Fruit fly (Drosophila melanogaster) whole organism, embryonic: Measurements from ENCODE around the gene CG7408.

Source experiments
- Atf3 ChIP-seq: fragments of 200-800 bp; sonication (Bioruptor generic); optimal IDR thresholded peaks from 3 replicates; lab custom pipeline; 2016; ENCODE audit warnings: missing biosample characterization, missing genetic modification characterization
- B-H2 ChIP-seq: fragments of 200-800 bp; sonication (Bioruptor generic); optimal IDR thresholded peaks from 2 replicates; lab custom pipeline; 2018; ENCODE audit warnings: missing biosample characterization, mild to moderate bottlenecking, missing genetic modification characterization
- CG10147 ChIP-seq: fragments of 200-800 bp; sonication (Bioruptor generic); optimal IDR thresholded peaks from 2 replicates; lab custom pipeline; 2019; ENCODE audit warnings: missing biosample characterization, mild to moderate bottlenecking, missing genetic modification characterization, moderate library complexity
- CG10321 ChIP-seq: fragments of 200-800 bp; sonication (Bioruptor generic); IDR thresholded peaks from 2 replicates; pipeline ENCODE4 v1.3.6; 2022; ENCODE audit warnings: missing biosample characterization, missing genetic modification characterization
- CG11504 ChIP-seq: fragments of 200-800 bp; sonication (Bioruptor generic); optimal IDR thresholded peaks from 3 replicates; lab custom pipeline; 2019; ENCODE audit warnings: missing biosample characterization, mild to moderate bottlenecking, missing genetic modification characterization, moderate library complexity
- CG12769 ChIP-seq: fragments of 200-800 bp; sonication (Bioruptor generic); optimal IDR thresholded peaks from 2 replicates; lab custom pipeline; 2019; ENCODE audit warnings: missing biosample characterization, mild to moderate bottlenecking, missing genetic modification characterization, moderate library complexity
- CG14014 ChIP-seq: fragments of 200-800 bp; sonication (Bioruptor generic); IDR thresholded peaks from 2 replicates; pipeline ENCODE4 v1.3.6; 2022; ENCODE audit warnings: missing biosample characterization, missing genetic modification characterization
- CG15073 ChIP-seq: fragments of 200-800 bp; sonication (Bioruptor generic); optimal IDR thresholded peaks from 2 replicates; lab custom pipeline; 2016; ENCODE audit warnings: missing biosample characterization, missing genetic modification characterization
- CG15479 ChIP-seq: fragments of 200-800 bp; sonication (Bioruptor generic); optimal IDR thresholded peaks from 3 replicates; lab custom pipeline; 2019; ENCODE audit warnings: missing biosample characterization, mild to moderate bottlenecking, missing genetic modification characterization, moderate library complexity
- CG16863 ChIP-seq: fragments of 200-800 bp; sonication (Bioruptor generic); optimal IDR thresholded peaks from 3 replicates; lab custom pipeline; 2016; ENCODE audit warnings: missing biosample characterization, missing genetic modification characterization
- CG2116 ChIP-seq: fragments of 200-800 bp; sonication (Bioruptor generic); optimal IDR thresholded peaks from 3 replicates; lab custom pipeline; 2018; ENCODE audit warnings: missing biosample characterization, mild to moderate bottlenecking, missing genetic modification characterization
- CG34224 ChIP-seq: fragments of 200-800 bp; sonication (Bioruptor generic); IDR thresholded peaks from 3 replicates; pipeline ENCODE4 v1.3.6; 2022; ENCODE audit warnings: missing biosample characterization, missing genetic modification characterization; ENCODE audit not compliant: partially characterized antibody
- CG3995 ChIP-seq: fragments of 200-800 bp; sonication (Bioruptor generic); optimal IDR thresholded peaks from 3 replicates; lab custom pipeline; 2016; ENCODE audit warnings: missing biosample characterization, missing genetic modification characterization
- CG5953 ChIP-seq: fragments of 200-800 bp; sonication (Bioruptor generic); IDR thresholded peaks from 2 replicates; pipeline ENCODE4 v1.3.6; 2022; ENCODE audit warnings: missing biosample characterization, missing genetic modification characterization
- CG7372 ChIP-seq: fragments of 200-800 bp; sonication (Bioruptor generic); IDR thresholded peaks from 2 replicates; pipeline ENCODE4 v1.3.6; 2022; ENCODE audit warnings: missing biosample characterization, missing genetic modification characterization
- CG9797 ChIP-seq: fragments of 200-800 bp; sonication (Bioruptor generic); optimal IDR thresholded peaks from 3 replicates; lab custom pipeline; 2018; ENCODE audit warnings: missing biosample characterization, mild to moderate bottlenecking, missing genetic modification characterization
- CrebB ChIP-seq: fragments of 200-800 bp; sonication (Bioruptor generic); optimal IDR thresholded peaks from 3 replicates; lab custom pipeline; 2018; ENCODE audit warnings: missing biosample characterization, mild to moderate bottlenecking, missing genetic modification characterization
- Dad ChIP-seq: fragments of 200-800 bp; sonication (Bioruptor generic); optimal IDR thresholded peaks from 3 replicates; lab custom pipeline; 2016; ENCODE audit warnings: missing biosample characterization, missing genetic modification characterization
- Doc3 ChIP-seq: fragments of 200-800 bp; sonication (Bioruptor generic); IDR thresholded peaks from 3 replicates; pipeline ENCODE4 v1.3.6; 2022; ENCODE audit warnings: missing biosample characterization, missing genetic modification characterization; ENCODE audit not compliant: partially characterized antibody
- Dref ChIP-seq: fragments of 200-800 bp; sonication (Bioruptor generic); IDR thresholded peaks from 2 replicates; pipeline ENCODE4 v1.3.6; 2022; ENCODE audit warnings: missing biosample characterization, missing genetic modification characterization
- Drgx ChIP-seq: fragments of 200-800 bp; sonication (Bioruptor generic); IDR thresholded peaks from 2 replicates; pipeline ENCODE4 v1.3.6; 2022; ENCODE audit warnings: missing biosample characterization, missing genetic modification characterization
- Gsc ChIP-seq: fragments of 200-800 bp; sonication (Bioruptor generic); IDR thresholded peaks from 2 replicates; pipeline ENCODE4 v1.3.6; 2022; ENCODE audit warnings: missing biosample characterization, missing genetic modification characterization
- HLH4C ChIP-seq: fragments of 200-800 bp; sonication (Bioruptor generic); IDR thresholded peaks from 3 replicates; pipeline ENCODE4 v1.3.6; 2022; ENCODE audit warnings: missing biosample characterization, missing genetic modification characterization; ENCODE audit not compliant: partially characterized antibody
- HmgD ChIP-seq: fragments of 200-800 bp; sonication (Bioruptor generic); optimal IDR thresholded peaks from 3 replicates; lab custom pipeline; 2016; ENCODE audit warnings: missing biosample characterization, missing genetic modification characterization
- Lhr ChIP-seq: fragments of 200-800 bp; sonication (Bioruptor generic); optimal IDR thresholded peaks from 3 replicates; lab custom pipeline; 2017; ENCODE audit warnings: mild to moderate bottlenecking, missing biosample characterization, missing genetic modification reagents, missing genetic modification characterization
- Nf-YC ChIP-seq: fragments of 200-800 bp; optimal IDR thresholded peaks from 3 replicates; lab custom pipeline; 2019; ENCODE audit warnings: missing biosample characterization, mild to moderate bottlenecking, missing genetic modification characterization, moderate library complexity
- Ptx1 ChIP-seq: fragments of 200-800 bp; sonication (Bioruptor generic); IDR thresholded peaks from 2 replicates; pipeline ENCODE4 v1.3.6; 2022; ENCODE audit warnings: missing biosample characterization, missing genetic modification characterization
- TFAM ChIP-seq: fragments of 200-800 bp; sonication (Bioruptor generic); optimal IDR thresholded peaks from 2 replicates; lab custom pipeline; 2017; ENCODE audit warnings: missing biosample characterization, missing genetic modification characterization, inconsistent platforms
- Taf1 ChIP-seq: fragments of 200-800 bp; sonication (Bioruptor generic); IDR thresholded peaks from 2 replicates; pipeline ENCODE4 v1.3.6; 2022; ENCODE audit warnings: missing biosample characterization, missing genetic modification characterization
- Trl ChIP-seq, 3 experiments: fragments of >200 bp in 2 of 3; fragments of 200-800 bp in 1 of 3; sonication (Bioruptor generic) in 1 of 3; optimal IDR thresholded peaks; 2 replicates in 1 of 3; 3 replicates in 2 of 3; lab custom pipeline; 2016 to 2017; ENCODE audit warnings: missing biosample characterization in 1 of 3, missing genetic modification characterization in 1 of 3
- Xbp1 ChIP-seq: fragments of 200-800 bp; sonication (Bioruptor generic); optimal IDR thresholded peaks from 3 replicates; lab custom pipeline; 2016; ENCODE audit warnings: missing biosample characterization, mild to moderate bottlenecking, missing genetic modification characterization
- abd-A ChIP-seq: fragments of 200-800 bp; sonication (Bioruptor generic); optimal IDR thresholded peaks from 3 replicates; lab custom pipeline; 2019; ENCODE audit warnings: missing biosample characterization, mild to moderate bottlenecking, missing genetic modification characterization, moderate library complexity
- al ChIP-seq: fragments of 200-800 bp; sonication (Bioruptor generic); IDR thresholded peaks from 2 replicates; pipeline ENCODE4 v1.3.6; 2022; ENCODE audit warnings: missing biosample characterization, missing genetic modification characterization
- ato ChIP-seq: fragments of 200-800 bp; sonication (Bioruptor generic); IDR thresholded peaks from 2 replicates; pipeline ENCODE4 v1.3.6; 2022; ENCODE audit warnings: missing biosample characterization, missing genetic modification characterization; ENCODE audit not compliant: partially characterized antibody
- chm ChIP-seq: fragments of 200-800 bp; sonication (Bioruptor generic); IDR thresholded peaks from 2 replicates; pipeline ENCODE4 v1.3.6; 2022; ENCODE audit warnings: missing biosample characterization, missing genetic modification characterization
- disco-r ChIP-seq: fragments of 200-800 bp; sonication (Bioruptor generic); optimal IDR thresholded peaks from 2 replicates; lab custom pipeline; 2016; ENCODE audit warnings: missing biosample characterization, missing genetic modification characterization
- ewg ChIP-seq: fragments of 200-800 bp; sonication (Bioruptor generic); optimal IDR thresholded peaks from 3 replicates; lab custom pipeline; 2017; ENCODE audit warnings: mild to moderate bottlenecking, missing biosample characterization, missing genetic modification reagents, missing genetic modification characterization
- exex ChIP-seq: fragments of 200-800 bp; sonication (Bioruptor generic); optimal IDR thresholded peaks from 4 replicates; lab custom pipeline; 2018; ENCODE audit warnings: missing biosample characterization, mild to moderate bottlenecking, missing genetic modification characterization, moderate library complexity
- jing ChIP-seq: fragments of 200-800 bp; sonication (Bioruptor generic); optimal IDR thresholded peaks from 2 replicates; lab custom pipeline; 2018; ENCODE audit warnings: missing biosample characterization, mild to moderate bottlenecking, missing genetic modification characterization
- knrl ChIP-seq: fragments of 200-800 bp; sonication (Bioruptor generic); IDR thresholded peaks from 3 replicates; pipeline ENCODE4 v1.3.6; 2022; ENCODE audit warnings: missing biosample characterization, missing genetic modification characterization; ENCODE audit not compliant: partially characterized antibody
- ranshi ChIP-seq: fragments of 200-800 bp; sonication (Bioruptor generic); IDR thresholded peaks from 2 replicates; pipeline ENCODE4 v1.3.6; 2022; ENCODE audit warnings: missing biosample characterization, missing genetic modification characterization
- scrt ChIP-seq: fragments of 200-800 bp; sonication (Bioruptor generic); optimal IDR thresholded peaks from 2 replicates; lab custom pipeline; 2018; ENCODE audit warnings: missing biosample characterization, mild to moderate bottlenecking, missing genetic modification characterization, moderate library complexity
- sens-2 ChIP-seq: fragments of 200-800 bp; sonication (Bioruptor generic); IDR thresholded peaks from 2 replicates; pipeline ENCODE4 v1.3.6; 2022; ENCODE audit warnings: missing biosample characterization, missing genetic modification characterization
- sqz ChIP-seq: fragments of 200-800 bp; sonication (Bioruptor generic); optimal IDR thresholded peaks from 3 replicates; lab custom pipeline; 2018; ENCODE audit warnings: missing biosample characterization, mild to moderate bottlenecking, missing genetic modification characterization
- ssp ChIP-seq: fragments of 200-800 bp; sonication (Bioruptor generic); IDR thresholded peaks from 2 replicates; pipeline ENCODE4 v1.3.6; 2022; ENCODE audit warnings: missing biosample characterization, missing genetic modification characterization
- tll ChIP-seq, 2 experiments: fragments of 200-800 bp in 1 of 2; fragments of >200 bp in 1 of 2; sonication (Bioruptor generic) in 1 of 2; optimal IDR thresholded peaks; 2 replicates each; lab custom pipeline; 2017 to 2019; ENCODE audit warnings: missing biosample characterization in 2 of 2, missing genetic modification characterization in 2 of 2, mild to moderate bottlenecking in 1 of 2, moderate library complexity in 1 of 2
- unc-4 ChIP-seq: fragments of 200-800 bp; sonication (Bioruptor generic); IDR thresholded peaks from 2 replicates; pipeline ENCODE4 v1.3.6; 2022; ENCODE audit warnings: missing biosample characterization, missing genetic modification characterization; ENCODE audit not compliant: partially characterized antibody
- wor ChIP-seq: fragments of 200-800 bp; sonication (Bioruptor generic); IDR thresholded peaks from 2 replicates; pipeline ENCODE4 v1.3.6; 2022; ENCODE audit warnings: missing biosample characterization, missing genetic modification characterization

CG7408 gene

DNA sequence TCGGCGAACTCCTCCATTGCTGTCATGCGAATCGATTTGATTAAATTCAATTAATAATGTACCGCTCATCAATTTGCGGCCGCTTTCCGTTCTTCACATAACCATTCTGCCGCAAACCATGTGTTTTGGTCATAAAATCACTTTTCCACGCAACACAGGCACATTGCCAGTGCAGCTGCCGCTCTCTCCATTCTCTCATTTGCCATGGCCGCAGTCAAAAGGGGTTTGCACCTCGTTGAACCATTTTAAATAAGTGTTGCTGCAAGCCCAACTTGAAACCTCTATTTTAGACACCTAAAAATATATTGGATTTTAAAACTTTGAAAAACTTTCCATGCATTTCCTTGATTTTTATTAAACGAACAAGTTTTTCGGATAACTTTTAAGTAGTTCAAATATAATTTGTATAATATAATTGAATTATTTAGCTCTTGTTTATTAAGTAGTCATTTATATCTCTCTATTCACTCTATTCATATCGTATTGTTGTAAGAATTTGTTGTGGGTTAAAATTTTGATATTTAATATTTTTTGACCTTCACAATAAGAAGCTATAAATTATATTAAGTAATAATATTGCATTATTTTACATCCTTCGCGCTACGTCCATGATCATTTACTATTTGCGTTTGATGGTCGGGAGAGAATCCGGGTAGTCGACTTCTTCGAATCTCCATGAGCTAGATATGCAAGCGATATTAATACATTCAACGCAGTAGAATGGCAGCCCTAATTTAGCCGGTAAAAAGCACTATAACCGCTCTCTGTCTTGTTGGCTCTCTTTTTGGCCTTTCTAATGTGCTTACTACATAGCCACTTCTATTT, 22.0 kb upstream of the CG7408 start, which contains the start of gene CG5535 (continued):
- TF ChIP-seq knrl (GFP tag; lab: Robert Waterston, UW) (no peak), ranshi (GFP tag; lab: Robert Waterston, UW) (peak; percentile 48), Doc3 (GFP tag; lab: Robert Waterston, UW) (no peak), CG15073 (GFP tag; lab: Kevin White, UChicago) (no peak), chm (GFP tag; lab: Robert Waterston, UW) (peak; percentile 79), CG5953 (GFP tag; lab: Robert Waterston, UW) (peak; percentile 74), HLH4C (GFP tag; lab: Robert Waterston, UW) (no peak), sqz (no peak), tll (GFP tag; optimal IDR thresholded peaks at IDR 0.05; lab: Kevin White, UChicago) (peak in 1 of 2 experiments; percentile 6), CG9797 (no peak), Dref (no peak), CG7372 (GFP tag; lab: Robert Waterston, UW) (peak; percentile 52; the same call in 1 of the 2 replicates), ewg (GFP tag; lab: Kevin White, UChicago) (peak; percentile 63), CG10147 (GFP tag; lab: Kevin White, UChicago) (peak; percentile 86), disco-r (GFP tag; lab: Kevin White, UChicago) (no peak), CG3995 (GFP tag; lab: Kevin White, UChicago) (no peak), wor (GFP tag; lab: Robert Waterston, UW) (0 out of 2 replicates have a peak, but pooled peaks have one; percentile 51), scrt (peak; percentile 43), B-H2 (GFP tag; lab: Kevin White, UChicago) (peak; percentile 0), Gsc (GFP tag; lab: Robert Waterston, UW) (no peak), CG15479 (GFP tag; lab: Kevin White, UChicago) (no peak), CG11504 (tag; lab: Kevin White, UChicago) (peak; percentile 90), CrebB (no peak), unc-4 (GFP tag; lab: Robert Waterston, UW) (no peak), TFAM (no peak), jing (GFP tag; lab: Kevin White, UChicago) (no peak), al (GFP tag; lab: Robert Waterston, UW) (peak; percentile 40; the same call in 1 of the 2 replicates), Atf3 (peak; percentile 3), sens-2 (GFP tag; lab: Robert Waterston, UW) (no peak), CG2116 (GFP tag; lab: Kevin White, UChicago) (peak; percentile 32), CG14014 (peak; percentile 80), CG10321 (GFP tag; lab: Robert Waterston, UW) (no peak), CG12769 (peak; percentile 75), Dad (GFP tag; lab: Kevin White, UChicago) (no peak), CG34224 (GFP tag; lab: Robert Waterston, UW) (0 out of 3 replicates have a peak, but pooled peaks have one; percentile 14), ssp (GFP tag; lab: Robert Waterston, UW) (peak; percentile 34; the same call in 1 of the 2 replicates), ato (no peak), Drgx (peak; percentile 59), exex (tag; lab: Kevin White, UChicago) (peak; percentile 24), Xbp1 (GFP tag; lab: Kevin White, UChicago) (peak; percentile 74), HmgD (GFP tag; lab: Kevin White, UChicago) (no peak), Ptx1 (GFP tag; lab: Robert Waterston, UW) (peak; percentile 60), Taf1 (peak; percentile 49), Trl (optimal IDR thresholded peaks at IDR 0.05; lab: Kevin White, UChicago) (peak; percentile 42 to 60), Trl (GFP tag; optimal IDR thresholded peaks at IDR 0.05; lab: Kevin White, UChicago) (peak; percentile 69), abd-A (tag; lab: Kevin White, UChicago) (no peak), CG16863 (no peak), Lhr (peak; percentile 25), Nf-YC (tag; lab: Kevin White, UChicago) (peak; percentile 84)
